Worm (Caenorhabditis elegans) whole organism, mixed stage, embryonic: Measurements from ENCODE around the gene lips-1.

Experiments used
- bed-3 ChIP-seq: fragments of 200-800 bp; sonication (Bioruptor generic); optimal IDR thresholded peaks from 3 replicates; lab custom pipeline; 2018; ENCODE audit warnings: mild to moderate bottlenecking, missing genetic modification characterization, moderate library complexity, missing compliant biosample characterization
- ces-1 ChIP-seq: fragments of 150-350 bp; optimal IDR thresholded peaks from 2 replicates; lab custom pipeline; 2014; ENCODE audit warnings: missing biosample characterization, missing genetic modification reagents, missing genetic modification characterization
- mab-5 ChIP-seq: fragments of 150-350 bp; optimal IDR thresholded peaks from 2 replicates; lab custom pipeline; 2014; ENCODE audit warnings: missing biosample characterization, missing genetic modification characterization
- mls-2 ChIP-seq: sonication (generic microtip); optimal IDR thresholded peaks from 2 replicates; lab custom pipeline; 2016; ENCODE audit warnings: mild to moderate bottlenecking, missing genetic modification characterization, moderate library complexity, missing compliant biosample characterization
- nhr-12 ChIP-seq: fragments of 150-350 bp; optimal IDR thresholded peaks from 2 replicates; lab custom pipeline; 2014; ENCODE audit warnings: missing biosample characterization, missing genetic modification characterization
- nhr-237 ChIP-seq: fragments of 150-350 bp; optimal IDR thresholded peaks from 2 replicates; lab custom pipeline; 2014; ENCODE audit warnings: missing biosample characterization, missing genetic modification characterization
- nhr-28 ChIP-seq: fragments of 150-350 bp; optimal IDR thresholded peaks from 2 replicates; lab custom pipeline; 2014; ENCODE audit warnings: missing biosample characterization, missing genetic modification characterization
- pha-4 ChIP-seq: fragments of 150-350 bp; optimal IDR thresholded peaks from 2 replicates; lab custom pipeline; 2018; ENCODE audit warnings: missing biosample characterization, missing genetic modification reagents, missing genetic modification characterization
- sem-2 ChIP-seq: fragments of 200-800 bp; sonication (Bioruptor generic); optimal IDR thresholded peaks from 2 replicates; lab custom pipeline; 2018; ENCODE audit warnings: mild to moderate bottlenecking, missing genetic modification characterization, missing compliant biosample characterization
- snpc-4 ChIP-seq: fragments of 150-350 bp; optimal IDR thresholded peaks from 2 replicates; lab custom pipeline; 2014; ENCODE audit warnings: missing biosample characterization, missing genetic modification characterization
- sptf-1 ChIP-seq: sonication (generic microtip); optimal IDR thresholded peaks from 2 replicates; lab custom pipeline; 2017; ENCODE audit warnings: mild to moderate bottlenecking, missing genetic modification characterization, moderate library complexity, missing compliant biosample characterization
- unc-62 ChIP-seq: fragments of 150-350 bp; optimal IDR thresholded peaks from 2 replicates; lab custom pipeline; 2014; ENCODE audit warnings: missing biosample characterization, missing genetic modification reagents, missing genetic modification characterization

- TF ChIP-seq snpc-4 = no peak
- TF ChIP-seq unc-62 (GFP tag; lab: Kevin White, UChicago) = no peak
- TF ChIP-seq mab-5 (tag; lab: Kevin White, UChicago) = no peak
- TF ChIP-seq ces-1 = no peak
- TF ChIP-seq sem-2 (GFP tag; lab: Kevin White, UChicago) = no peak
- no peak for TF ChIP-seq nhr-28 (tag; lab: Kevin White, UChicago)
- peak; percentile 27 for TF ChIP-seq sptf-1 (tag; lab: Kevin White, UChicago)
- no peak for TF ChIP-seq pha-4 (tag; lab: Kevin White, UChicago)
- no peak for TF ChIP-seq nhr-237
- TF ChIP-seq bed-3 (GFP tag; lab: Kevin White, UChicago) = no peak
- TF ChIP-seq mls-2 (tag; lab: Kevin White, UChicago) = peak; percentile 31
- no peak for TF ChIP-seq nhr-12 (tag; lab: Kevin White, UChicago)
Measured at ce11 chrX:12454290-12454795, 38.2 kb upstream of the lips-1 start, which contains the start of the genes T18D3.9 and T18D3.1.
